Fruit fly (Drosophila melanogaster): Measurements from ENCODE around the gene CG14451.
"Not testable (repeated sequence)": the region's sequence is repeated elsewhere in the genome, so short reads cannot be mapped to it uniquely, and the experiment has no call there.

CG14451 gene

DNA sequence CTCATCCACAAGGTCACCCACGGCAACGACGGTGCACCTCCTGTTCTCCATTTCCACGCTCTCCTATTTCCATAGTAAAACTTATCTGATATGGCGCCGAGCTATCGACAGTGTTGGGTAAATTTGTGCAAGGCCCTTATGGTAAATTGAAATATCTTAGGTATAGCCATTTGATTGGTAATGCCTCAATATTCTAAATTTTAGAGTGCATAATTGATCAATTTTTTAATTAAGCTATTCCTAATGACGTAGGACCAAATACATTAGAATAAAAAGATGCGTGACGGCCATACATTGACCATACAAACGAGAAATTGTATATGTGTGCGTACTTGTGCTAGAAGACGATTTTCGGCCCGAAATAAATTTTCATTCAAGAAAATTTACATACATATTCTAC, at the start of gene CG14451:
TSS of gene CG14451 (minus strand) at position 101 of the 400 bp plus-strand sequence.
- TF ChIP-seq CG17801 (GFP tag; optimal IDR thresholded peaks at IDR 0.05; ENCODE audit: partially characterized antibody), result no peak

DNA sequence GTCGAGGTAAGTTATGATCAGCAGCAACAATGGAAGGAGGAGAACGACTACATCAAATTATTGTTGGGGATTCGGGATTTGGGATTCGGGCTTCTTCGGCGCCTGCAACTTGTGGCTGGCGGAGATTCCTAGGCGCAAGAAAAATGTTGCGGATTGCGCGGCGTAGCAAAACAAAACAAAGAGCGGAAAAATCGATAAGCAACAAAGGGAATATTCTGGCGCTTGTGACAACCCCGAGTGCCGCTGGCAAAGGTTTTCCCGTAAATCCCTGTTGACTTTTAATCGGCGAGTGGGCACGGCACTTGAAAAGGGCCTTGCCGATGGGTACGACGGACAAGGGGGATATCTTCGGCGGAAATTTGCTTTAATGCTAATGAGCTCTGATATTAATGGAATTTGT, 28.1 kb upstream of the CG14451 start:
- TF ChIP-seq CG17801 (GFP tag; optimal IDR thresholded peaks at IDR 0.05; ENCODE audit: partially characterized antibody), result no peak

DNA sequence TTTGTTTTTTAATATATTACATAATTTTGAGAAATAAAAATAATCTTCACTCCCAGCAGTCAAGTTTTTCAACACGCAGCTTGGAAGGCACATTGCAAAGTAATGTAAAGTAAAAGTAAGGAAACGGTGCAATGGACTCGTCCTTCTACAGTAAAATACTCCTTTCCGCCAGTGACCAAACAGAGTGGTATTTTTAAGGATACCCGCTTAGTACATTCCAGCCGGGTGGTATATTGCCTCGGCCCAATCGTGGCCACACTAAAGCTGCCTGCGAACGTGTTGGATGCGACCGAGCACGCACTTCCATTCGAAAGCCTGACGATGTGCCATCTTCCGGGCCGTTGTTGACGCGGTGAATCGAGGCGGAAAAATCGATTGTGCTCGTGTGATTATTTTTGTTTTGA, 27.3 kb upstream of the CG14451 start, which contains the start of gene SPoCk:
TSS of gene SPoCk (plus strand) at position 298 of the 404 bp plus-strand sequence.
- no peak for TF ChIP-seq CG17801 (GFP tag; optimal IDR thresholded peaks at IDR 0.05; ENCODE audit: partially characterized antibody)

DNA sequence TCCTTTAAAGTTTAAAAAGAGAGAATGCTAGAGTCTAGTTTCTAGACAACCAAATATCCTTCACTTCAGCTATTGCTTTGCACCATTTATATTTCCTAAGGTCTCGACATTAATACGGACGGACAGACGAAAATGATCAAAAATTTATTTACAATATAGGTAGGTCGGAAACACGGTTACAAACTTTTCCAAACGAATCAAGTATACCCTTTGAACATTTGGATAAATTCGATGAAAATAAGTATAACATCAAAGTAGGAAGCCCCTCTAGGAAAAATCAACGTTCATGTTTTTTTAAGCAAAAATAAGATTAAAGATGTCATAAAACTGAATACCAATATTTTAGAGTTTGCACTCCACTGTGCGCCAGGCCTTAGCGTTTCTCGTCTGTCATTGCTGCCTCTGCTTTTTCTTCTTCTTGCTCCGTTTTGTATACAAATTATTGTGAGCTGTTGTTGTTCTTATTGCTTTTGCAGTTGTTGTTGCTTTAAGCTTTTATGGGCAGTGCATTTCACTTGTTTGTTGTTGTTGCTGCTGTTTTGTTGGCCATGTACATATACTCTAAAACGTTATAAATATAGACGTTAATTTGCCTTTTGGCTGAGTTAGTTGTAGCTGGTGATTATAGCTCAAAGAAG, 21.2 kb upstream of the CG14451 start:
- TF ChIP-seq CG17801 (GFP tag; optimal IDR thresholded peaks at IDR 0.05; ENCODE audit: partially characterized antibody), result no peak

DNA sequence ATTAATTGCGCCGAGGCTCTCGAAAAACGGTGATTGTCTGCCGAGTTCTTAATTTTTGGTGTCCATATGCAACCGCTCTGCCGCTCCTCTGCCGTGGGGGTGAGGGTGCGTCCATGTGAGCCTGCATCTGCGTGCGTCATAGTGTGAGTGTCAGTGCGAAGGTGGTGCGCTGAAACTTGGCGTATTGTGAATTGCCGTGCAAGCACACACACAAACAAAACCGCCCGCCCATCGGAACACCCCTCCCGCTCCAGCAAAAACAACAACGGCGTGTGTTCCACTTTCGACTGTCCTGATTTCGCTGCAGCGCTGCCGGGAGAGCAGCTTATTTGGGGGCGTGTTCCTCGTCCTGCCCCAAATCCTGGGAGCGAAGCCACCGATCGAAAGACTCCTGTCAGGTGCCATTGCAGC, 20.2 kb upstream of the CG14451 start:
- no peak for TF ChIP-seq CG17801 (GFP tag; optimal IDR thresholded peaks at IDR 0.05; ENCODE audit: partially characterized antibody)

DNA sequence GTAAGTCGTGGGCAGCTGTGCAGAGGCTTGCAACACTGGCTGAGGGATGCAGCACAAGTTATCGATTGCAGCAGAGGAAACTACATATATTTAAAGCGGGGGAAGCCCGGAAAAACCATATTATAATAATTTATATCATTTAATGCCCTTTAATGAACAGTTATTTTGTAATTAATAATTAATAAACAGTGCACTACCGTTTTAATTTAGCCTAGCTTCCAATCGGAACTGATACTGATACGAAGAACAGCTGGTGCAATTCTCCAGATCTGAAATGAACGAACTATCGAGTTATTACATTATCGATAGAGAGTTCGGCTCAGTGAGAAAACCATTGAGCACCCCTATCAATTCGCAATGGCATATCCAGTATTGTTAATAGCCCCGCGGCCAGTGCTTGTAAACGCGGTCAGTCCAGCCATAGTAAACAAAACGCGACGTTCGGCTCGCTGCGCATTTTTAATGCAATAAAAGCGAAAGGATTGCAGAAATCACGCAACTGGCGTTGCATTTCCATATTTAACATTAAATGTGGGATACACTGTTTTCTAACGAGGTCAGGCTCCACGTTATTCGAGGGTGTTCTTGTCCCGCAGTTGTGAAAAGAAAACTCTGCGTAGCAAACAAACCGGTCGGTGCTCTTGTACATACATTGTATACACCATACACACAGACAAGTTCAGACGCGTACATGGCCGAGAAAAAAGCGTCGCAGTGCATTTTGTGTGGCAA, 19.7 kb upstream of the CG14451 start, which contains the start of gene CG7369:
TSS of gene CG7369 (plus strand) at position 405 of the 732 bp plus-strand sequence.
- peak; percentile 81 for TF ChIP-seq CG17801 (GFP tag; optimal IDR thresholded peaks at IDR 0.05; ENCODE audit: partially characterized antibody)

DNA sequence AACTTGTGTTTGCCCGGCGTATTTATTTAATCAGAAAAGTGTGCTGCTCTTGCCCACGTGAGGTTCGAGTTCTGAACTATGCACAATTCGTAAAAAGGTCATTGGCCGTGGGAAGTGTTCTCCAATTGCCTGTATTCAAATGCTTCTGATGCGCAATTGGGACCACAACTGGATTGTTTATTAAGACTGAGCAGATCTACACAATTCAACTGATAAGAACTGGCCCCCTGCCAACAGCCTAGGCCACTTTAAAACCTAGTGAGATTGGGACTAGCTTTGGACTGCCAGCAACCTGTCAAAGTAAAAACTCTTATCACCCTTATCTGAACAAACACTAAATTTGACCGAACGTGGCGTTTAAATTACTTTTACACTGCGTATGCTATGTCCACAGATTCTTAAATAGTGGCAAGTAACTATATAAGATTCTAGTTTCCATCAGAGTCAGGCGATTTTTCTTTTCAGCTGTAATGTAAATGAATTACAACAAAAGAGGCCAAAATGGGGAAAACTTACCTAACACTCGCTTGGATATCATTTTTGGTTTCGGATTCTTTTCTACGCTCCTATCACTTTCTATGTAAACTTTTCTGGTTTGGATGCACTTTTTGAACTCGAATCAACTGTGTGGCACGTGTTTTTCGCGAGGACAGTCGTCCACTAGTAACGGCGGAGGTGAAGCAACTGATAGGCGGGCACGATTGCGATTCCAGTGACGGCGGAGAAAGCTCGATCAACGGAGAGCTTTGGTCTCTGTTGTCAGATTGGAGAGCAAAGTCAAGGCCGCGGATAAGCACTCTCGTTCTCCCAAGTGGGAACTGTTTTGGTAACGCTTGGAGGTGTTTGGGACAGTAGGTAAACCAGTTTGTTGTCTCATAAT, 16.1 kb upstream of the CG14451 start, which contains the start of gene CG11241:
TSS of gene CG11241 (minus strand) at position 689 of the 880 bp plus-strand sequence.
- peak; percentile 37 for TF ChIP-seq CG17801 (GFP tag; optimal IDR thresholded peaks at IDR 0.05; ENCODE audit: partially characterized antibody)

DNA sequence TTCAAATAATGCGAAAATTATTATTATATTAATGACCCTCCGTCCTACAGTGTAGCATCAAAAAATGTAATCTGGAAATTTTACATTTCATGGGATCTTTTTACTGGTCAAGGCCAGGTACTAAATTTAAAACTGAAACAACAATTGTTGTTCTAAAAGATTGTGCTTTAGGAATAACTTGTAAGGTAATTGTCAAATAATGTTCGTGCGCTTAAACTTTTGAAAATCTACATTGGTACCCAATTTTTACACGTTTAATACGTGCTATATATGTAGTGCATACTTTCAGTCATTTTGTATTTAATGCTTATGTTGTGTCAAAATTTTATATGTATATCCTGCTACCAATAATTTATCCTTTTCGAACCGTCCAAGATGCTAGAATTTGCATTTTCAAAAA, 11.7 kb upstream of the CG14451 start:
- TF ChIP-seq CG17801 (GFP tag; optimal IDR thresholded peaks at IDR 0.05; ENCODE audit: partially characterized antibody), result no peak

DNA sequence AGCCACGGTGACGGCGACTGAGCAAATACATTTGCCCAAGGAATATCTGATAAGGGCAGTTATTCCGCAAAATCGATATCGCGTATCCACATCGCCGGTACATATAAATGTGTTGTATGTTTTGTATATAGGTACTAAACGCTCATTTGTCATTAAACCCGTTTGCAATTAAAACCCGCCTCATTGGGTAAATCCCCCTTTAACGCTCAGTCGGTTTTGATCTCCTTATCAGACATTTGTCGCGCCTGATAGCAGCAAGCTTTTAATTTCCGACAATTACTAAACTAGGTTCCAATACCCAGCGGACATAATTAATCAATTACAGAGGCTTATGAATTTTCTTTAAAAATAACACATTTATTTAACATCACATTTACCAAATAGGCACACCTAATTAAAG, 9.5 kb upstream of the CG14451 start:
- no peak for TF ChIP-seq CG17801 (GFP tag; optimal IDR thresholded peaks at IDR 0.05; ENCODE audit: partially characterized antibody)

DNA sequence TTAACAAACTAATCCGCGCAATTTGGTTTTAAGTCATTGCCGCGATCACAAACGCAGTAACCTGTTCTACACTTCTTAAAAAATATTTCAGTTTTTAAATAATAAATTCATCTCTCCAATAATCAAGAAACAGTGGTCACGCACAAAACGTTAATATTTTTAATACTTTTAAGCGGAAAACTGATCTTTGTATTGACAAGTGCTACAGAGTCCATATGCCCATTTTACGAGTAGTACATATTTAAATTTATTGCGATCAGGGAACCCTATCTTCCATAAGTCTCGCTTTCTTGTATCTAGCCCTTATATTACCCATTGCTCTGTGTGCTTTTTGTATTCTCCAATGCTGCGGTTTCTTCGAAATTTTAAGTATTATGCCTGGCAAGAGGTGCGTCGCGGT, 7.6 kb upstream of the CG14451 start, which contains the start of gene CG32454:
TSS of gene CG32454 (plus strand) at position 301 of the 400 bp plus-strand sequence.
- no peak for TF ChIP-seq CG17801 (GFP tag; optimal IDR thresholded peaks at IDR 0.05; ENCODE audit: partially characterized antibody)

DNA sequence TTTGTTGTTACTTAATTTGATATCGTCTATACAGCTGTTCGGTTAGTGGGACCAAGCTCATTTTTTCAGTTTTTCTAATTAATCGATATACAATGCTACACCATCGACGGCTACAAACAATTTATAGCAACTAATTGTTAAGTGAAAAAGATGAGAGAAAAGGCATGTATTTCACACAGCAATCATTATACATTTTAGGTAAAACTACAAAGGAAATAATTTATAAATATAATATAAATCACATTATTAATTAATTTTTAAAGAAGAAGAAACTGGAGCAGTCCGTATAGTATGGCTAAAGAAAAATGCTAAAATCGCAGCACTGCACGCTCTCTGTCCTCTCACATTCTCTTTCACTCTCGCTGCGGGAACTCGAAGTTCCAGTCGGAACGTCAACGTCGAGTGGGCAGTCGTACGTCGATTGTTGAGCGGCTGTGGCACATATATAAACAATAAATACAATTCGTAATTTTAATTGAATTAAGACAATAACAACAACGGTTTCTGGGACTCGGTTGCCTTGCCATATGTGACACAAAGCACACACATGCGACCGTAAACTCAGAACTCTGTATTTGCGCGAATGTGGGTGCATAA, 5.9 kb upstream of the CG14451 start, which contains the start of the genes CG14450 and CG11367:
TSS of gene CG14450 (minus strand) at position 51 of the 597 bp plus-strand sequence.
TSS of gene CG11367 (plus strand) at position 373 of the 597 bp plus-strand sequence.
- peak; percentile 44 for TF ChIP-seq CG17801 (GFP tag; optimal IDR thresholded peaks at IDR 0.05; ENCODE audit: partially characterized antibody)

DNA sequence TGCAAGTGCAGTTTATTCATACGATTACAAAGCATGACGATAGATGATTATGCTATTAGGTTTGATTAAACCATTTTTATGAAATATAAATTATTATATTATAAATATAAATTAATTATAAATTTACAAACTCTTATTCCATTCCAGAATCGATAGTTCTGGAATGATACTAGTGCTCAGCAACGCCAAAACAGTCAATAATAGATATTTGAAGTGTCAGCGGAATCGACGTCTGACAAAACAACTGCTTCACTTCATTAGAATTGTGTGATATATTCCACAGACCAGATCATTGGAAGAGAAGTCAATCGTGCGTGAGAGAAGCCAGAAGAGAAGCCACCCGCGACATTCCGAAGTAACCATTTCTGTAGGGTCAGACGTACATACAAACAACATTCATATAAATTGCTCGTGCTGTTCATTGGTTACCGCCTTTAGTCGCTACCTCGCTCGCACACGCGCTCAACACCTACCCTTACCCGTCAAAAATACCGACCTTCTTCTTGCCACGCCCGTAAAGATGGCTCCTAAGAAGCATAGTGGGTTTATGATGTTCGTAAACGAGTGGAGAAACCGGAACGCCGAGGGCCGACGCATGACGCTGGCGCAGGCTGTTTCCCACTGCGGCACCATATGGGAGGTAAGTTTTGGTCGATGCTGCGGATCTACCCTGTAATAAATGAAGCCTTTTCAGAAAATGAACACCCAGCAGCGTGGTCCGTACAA, 2.3 kb upstream of the CG14451 start:
- no peak for TF ChIP-seq CG17801 (GFP tag; optimal IDR thresholded peaks at IDR 0.05; ENCODE audit: partially characterized antibody)

DNA sequence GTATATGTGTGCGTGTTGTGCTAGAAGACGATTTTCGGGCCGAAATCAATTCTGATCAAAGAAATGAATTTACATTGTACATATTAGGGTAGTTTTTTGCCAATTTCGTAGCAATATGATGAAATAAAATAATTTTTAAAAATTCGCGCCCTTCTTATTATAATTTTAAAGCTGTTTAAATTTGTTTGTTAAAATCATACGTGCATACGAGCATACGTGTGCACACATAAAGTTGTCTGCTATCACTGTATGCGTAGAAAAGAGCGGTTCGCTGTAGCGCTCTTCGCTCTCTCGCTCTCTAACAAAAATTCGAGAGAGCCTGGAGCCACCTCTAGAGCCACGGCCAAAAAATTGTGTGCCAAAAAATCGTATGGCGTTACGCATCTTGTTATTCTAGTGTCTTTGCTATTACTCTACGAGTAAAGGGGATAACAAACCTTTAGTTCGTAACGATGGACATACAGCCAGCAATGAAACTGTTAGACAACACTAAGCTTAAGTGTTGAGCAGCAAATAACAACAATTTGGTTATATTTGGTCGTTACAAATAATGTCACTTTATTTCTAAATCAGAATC, 1.1 kb downstream of the CG14451 start, which contains the start of gene mael:
TSS of gene mael (plus strand) at position 510 of the 577 bp plus-strand sequence.
- not testable (repeated sequence) for TF ChIP-seq CG17801 (GFP tag; optimal IDR thresholded peaks at IDR 0.05; ENCODE audit: partially characterized antibody)
